Worm (Caenorhabditis elegans) whole organism, young adult: Measurements from ENCODE around the gene puf-6.

Source experiments
- B0035.1 ChIP-seq: sonication (generic microtip); optimal IDR thresholded peaks from 2 replicates; lab custom pipeline; 2016; ENCODE audit warnings: missing genetic modification characterization, mild to moderate bottlenecking, missing compliant biosample characterization, missing genotype, missing genetic modification reagents
- C17E4.6 ChIP-seq: fragments of 200-800 bp; sonication (Bioruptor generic); IDR thresholded peaks from 2 replicates; pipeline ENCODE4 v1.3.6; 2022; ENCODE audit warnings: missing genetic modification reagents, missing genetic modification characterization, missing compliant biosample characterization
- D2030.7 ChIP-seq: fragments of 200-800 bp; sonication (Bioruptor generic); IDR thresholded peaks from 2 replicates; pipeline ENCODE4 v1.3.6; 2022; ENCODE audit warnings: missing genetic modification reagents, missing genetic modification characterization, missing compliant biosample characterization
- F23B12.7 ChIP-seq: sonication (generic microtip); optimal IDR thresholded peaks from 2 replicates; lab custom pipeline; 2017; ENCODE audit warnings: missing genetic modification characterization, mild to moderate bottlenecking, missing compliant biosample characterization, antibody characterized with exemption, moderate library complexity; ENCODE audit not compliant: insufficient read depth
- F49E8.2 ChIP-seq: sonication (generic microtip); optimal IDR thresholded peaks from 3 replicates; lab custom pipeline; 2017; ENCODE audit warnings: missing genetic modification characterization, mild to moderate bottlenecking, missing compliant biosample characterization, antibody characterized with exemption, moderate library complexity; ENCODE audit not compliant: insufficient read depth
- F57A8.1 ChIP-seq: fragments of 200-800 bp; sonication (Bioruptor generic); optimal IDR thresholded peaks from 2 replicates; lab custom pipeline; 2018; ENCODE audit warnings: mild to moderate bottlenecking, missing genetic modification characterization, moderate library complexity, missing compliant biosample characterization
- F57C9.4 ChIP-seq: sonication (generic microtip); optimal IDR thresholded peaks from 2 replicates; lab custom pipeline; 2017; ENCODE audit warnings: mild to moderate bottlenecking, missing genetic modification characterization, missing compliant biosample characterization
- K12H6.12 ChIP-seq: fragments of 200-800 bp; sonication (Bioruptor generic); optimal IDR thresholded peaks from 2 replicates; lab custom pipeline; 2018; ENCODE audit warnings: mild to moderate bottlenecking, missing genetic modification characterization, missing compliant biosample characterization
- T26A5.8 ChIP-seq: sonication (generic microtip); optimal IDR thresholded peaks from 2 replicates; lab custom pipeline; 2016; ENCODE audit warnings: missing genetic modification characterization, missing compliant biosample characterization
- Y53F4B.3 ChIP-seq: fragments of 200-800 bp; sonication (Bioruptor generic); IDR thresholded peaks from 2 replicates; pipeline ENCODE4 v1.3.6; 2022; ENCODE audit warnings: missing genetic modification reagents, missing genetic modification characterization, missing compliant biosample characterization
- Y67H2A.10 ChIP-seq: fragments of 200-800 bp; sonication (Bioruptor generic); conservative IDR thresholded peaks from 2 replicates; pipeline ENCODE4 v1.3.6; 2022; ENCODE audit warnings: missing genetic modification reagents, missing genetic modification characterization, missing compliant biosample characterization
- ZK185.1 ChIP-seq: sonication (generic microtip); optimal IDR thresholded peaks from 2 replicates; lab custom pipeline; 2016; ENCODE audit warnings: mild to moderate bottlenecking, missing genetic modification characterization, missing compliant biosample characterization; ENCODE audit not compliant: poor library complexity, severe bottlenecking
- akir-1 ChIP-seq: fragments of 200-800 bp; sonication (Bioruptor generic); optimal IDR thresholded peaks from 2 replicates; lab custom pipeline; 2018; ENCODE audit warnings: mild to moderate bottlenecking, missing genetic modification characterization, moderate library complexity, missing compliant biosample characterization
- athp-1 ChIP-seq: sonication (generic microtip); optimal IDR thresholded peaks from 2 replicates; lab custom pipeline; 2017; ENCODE audit warnings: mild to moderate bottlenecking, missing genetic modification characterization, missing compliant biosample characterization
- attf-3 ChIP-seq: fragments of 200-800 bp; sonication (Bioruptor generic); conservative IDR thresholded peaks from 2 replicates; pipeline ENCODE4 v1.3.6; 2022; ENCODE audit warnings: missing genetic modification reagents, missing genetic modification characterization, missing compliant biosample characterization
- attf-5 ChIP-seq: fragments of 200-800 bp; sonication (Bioruptor generic); optimal IDR thresholded peaks from 2 replicates; lab custom pipeline; 2018; ENCODE audit warnings: mild to moderate bottlenecking, missing genetic modification characterization, missing compliant biosample characterization
- bed-2 ChIP-seq: fragments of 200-800 bp; sonication (Bioruptor generic); IDR thresholded peaks from 2 replicates; pipeline ENCODE4 v1.3.6; 2022; ENCODE audit warnings: missing genetic modification reagents, missing genetic modification characterization, missing compliant biosample characterization
- ccch-3 ChIP-seq: fragments of 200-800 bp; sonication (Bioruptor generic); optimal IDR thresholded peaks from 2 replicates; lab custom pipeline; 2018; ENCODE audit warnings: mild to moderate bottlenecking, missing genetic modification characterization, missing compliant biosample characterization
- cebp-1 ChIP-seq, 2 experiments: fragments of 200-800 bp in 1 of 2; sonication (Bioruptor generic) in 1 of 2; sonication (generic microtip) in 1 of 2; IDR thresholded peaks in 1 of 2; optimal IDR thresholded peaks in 1 of 2; 2 replicates each; pipeline versions ENCODE4 v1.3.6 to Lab custom; 2017 to 2022; ENCODE audit warnings: missing compliant biosample characterization in 2 of 2, missing genetic modification characterization in 2 of 2, mild to moderate bottlenecking in 1 of 2, missing genetic modification reagents in 1 of 2, moderate library complexity in 1 of 2
- ceh-100 ChIP-seq: fragments of 200-800 bp; sonication (Bioruptor generic); IDR thresholded peaks from 2 replicates; pipeline ENCODE4 v1.3.6; 2022; ENCODE audit warnings: missing genetic modification reagents, missing genetic modification characterization, missing compliant biosample characterization
- ceh-40 ChIP-seq: fragments of 200-800 bp; sonication (Bioruptor generic); IDR thresholded peaks from 2 replicates; pipeline ENCODE4 v1.3.6; 2022; ENCODE audit warnings: missing genetic modification characterization, missing compliant biosample characterization
- ceh-58 ChIP-seq: fragments of 200-800 bp; sonication (Bioruptor generic); IDR thresholded peaks from 2 replicates; pipeline ENCODE4 v1.3.6; 2022; ENCODE audit warnings: missing genetic modification characterization, missing compliant biosample characterization
- ceh-91 ChIP-seq: fragments of 200-800 bp; sonication (Bioruptor generic); IDR thresholded peaks from 2 replicates; pipeline ENCODE4 v1.3.6; 2022; ENCODE audit warnings: missing genetic modification reagents, missing genetic modification characterization, missing compliant biosample characterization
- die-1 ChIP-seq: sonication (generic microtip); optimal IDR thresholded peaks from 2 replicates; lab custom pipeline; 2016; ENCODE audit warnings: missing genotype, mild to moderate bottlenecking, missing genetic modification characterization, missing compliant biosample characterization
- dox-1 ChIP-seq: fragments of 200-800 bp; sonication (Bioruptor generic); IDR thresholded peaks from 2 replicates; pipeline ENCODE4 v1.3.6; 2022; ENCODE audit warnings: missing genetic modification reagents, missing genetic modification characterization, missing compliant biosample characterization
- ekl-4 ChIP-seq: fragments of 200-800 bp; sonication (Bioruptor generic); IDR thresholded peaks from 2 replicates; pipeline ENCODE4 v1.3.6; 2022; ENCODE audit warnings: missing genetic modification reagents, missing genetic modification characterization, missing compliant biosample characterization
- gei-17 ChIP-seq: fragments of 200-800 bp; sonication (Bioruptor generic); optimal IDR thresholded peaks from 2 replicates; lab custom pipeline; 2018; ENCODE audit warnings: mild to moderate bottlenecking, missing genetic modification characterization, missing compliant biosample characterization
- hmg-20 ChIP-seq: fragments of 200-800 bp; sonication (Bioruptor generic); IDR thresholded peaks from 2 replicates; pipeline ENCODE4 v1.3.6; 2022; ENCODE audit warnings: missing genetic modification reagents, missing genetic modification characterization, missing compliant biosample characterization
- lin-26 ChIP-seq: fragments of 200-800 bp; sonication (Bioruptor generic); IDR thresholded peaks from 2 replicates; pipeline ENCODE4 v1.3.6; 2022; ENCODE audit warnings: missing genetic modification reagents, missing genetic modification characterization, missing compliant biosample characterization
- lin-35 ChIP-seq, 3 experiments: fragments of 150-350 bp in 2 of 3; sonication (generic microtip) in 1 of 3; optimal IDR thresholded peaks; 2 replicates each; lab custom pipeline; 2014 to 2018; ENCODE audit warnings: missing biosample characterization in 3 of 3, missing genetic modification characterization in 3 of 3, missing genetic modification reagents in 3 of 3
- lin-54 ChIP-seq: fragments of 200-800 bp; sonication (Bioruptor generic); optimal IDR thresholded peaks from 2 replicates; lab custom pipeline; 2018; ENCODE audit warnings: mild to moderate bottlenecking, missing genetic modification characterization, missing compliant biosample characterization
- lir-1 ChIP-seq: fragments of 200-800 bp; sonication (Bioruptor generic); conservative IDR thresholded peaks from 2 replicates; pipeline ENCODE4 v1.3.6; 2022; ENCODE audit warnings: missing genetic modification reagents, missing genetic modification characterization, missing compliant biosample characterization
- lsy-27 ChIP-seq: sonication (generic microtip); optimal IDR thresholded peaks from 2 replicates; lab custom pipeline; 2017; ENCODE audit warnings: missing genetic modification characterization, mild to moderate bottlenecking, missing compliant biosample characterization, antibody characterized with exemption, missing genotype, borderline replicate concordance; ENCODE audit not compliant: insufficient read depth
- madf-10 ChIP-seq: sonication (generic microtip); optimal IDR thresholded peaks from 2 replicates; lab custom pipeline; 2016; ENCODE audit warnings: mild to moderate bottlenecking, missing genetic modification characterization, missing compliant biosample characterization
- mes-4 ChIP-seq: sonication (generic microtip); optimal IDR thresholded peaks from 2 replicates; lab custom pipeline; 2016; ENCODE audit warnings: missing genotype, missing genetic modification characterization, missing compliant biosample characterization
- mxl-1 ChIP-seq: sonication (generic microtip); optimal IDR thresholded peaks from 2 replicates; lab custom pipeline; 2016; ENCODE audit warnings: missing genetic modification characterization, missing compliant biosample characterization
- nfya-1 ChIP-seq: sonication (generic microtip); optimal IDR thresholded peaks from 2 replicates; lab custom pipeline; 2017; ENCODE audit warnings: antibody characterized with exemption, missing compliant biosample characterization, missing genetic modification characterization, borderline replicate concordance; ENCODE audit not compliant: insufficient read depth
- nhr-179 ChIP-seq: sonication (generic microtip); optimal IDR thresholded peaks from 2 replicates; lab custom pipeline; 2016; ENCODE audit warnings: mild to moderate bottlenecking, missing genetic modification characterization, missing compliant biosample characterization
- pha-4 ChIP-seq: fragments of 150-350 bp; sonication (generic microtip); optimal IDR thresholded peaks from 2 replicates; lab custom pipeline; 2014; ENCODE audit warnings: missing biosample characterization, missing genetic modification reagents, missing genetic modification characterization
- snpc-1.1 ChIP-seq: sonication (generic microtip); optimal IDR thresholded peaks from 2 replicates; lab custom pipeline; 2017; ENCODE audit warnings: missing genetic modification characterization, mild to moderate bottlenecking, missing compliant biosample characterization, antibody characterized with exemption, moderate library complexity, missing genotype, missing genetic modification reagents; ENCODE audit not compliant: insufficient read depth
- somi-1 ChIP-seq: fragments of 200-800 bp; sonication (Bioruptor generic); optimal IDR thresholded peaks from 2 replicates; lab custom pipeline; 2018; ENCODE audit warnings: mild to moderate bottlenecking, missing genetic modification characterization, missing compliant biosample characterization
- tbp1 ChIP-seq: fragments of 200-800 bp; sonication (Bioruptor generic); optimal IDR thresholded peaks from 2 replicates; lab custom pipeline; 2018; ENCODE audit warnings: mild to moderate bottlenecking, missing genetic modification characterization, missing compliant biosample characterization
- unc-130 ChIP-seq: sonication (generic microtip); optimal IDR thresholded peaks from 2 replicates; lab custom pipeline; 2016; ENCODE audit warnings: missing genetic modification reagents, missing genetic modification characterization, missing compliant biosample characterization
- ztf-6 ChIP-seq: fragments of 200-800 bp; sonication (Bioruptor generic); IDR thresholded peaks from 2 replicates; pipeline ENCODE4 v1.3.6; 2022; ENCODE audit warnings: missing genetic modification reagents, missing genetic modification characterization, missing compliant biosample characterization

The puf-6 gene

DNA sequence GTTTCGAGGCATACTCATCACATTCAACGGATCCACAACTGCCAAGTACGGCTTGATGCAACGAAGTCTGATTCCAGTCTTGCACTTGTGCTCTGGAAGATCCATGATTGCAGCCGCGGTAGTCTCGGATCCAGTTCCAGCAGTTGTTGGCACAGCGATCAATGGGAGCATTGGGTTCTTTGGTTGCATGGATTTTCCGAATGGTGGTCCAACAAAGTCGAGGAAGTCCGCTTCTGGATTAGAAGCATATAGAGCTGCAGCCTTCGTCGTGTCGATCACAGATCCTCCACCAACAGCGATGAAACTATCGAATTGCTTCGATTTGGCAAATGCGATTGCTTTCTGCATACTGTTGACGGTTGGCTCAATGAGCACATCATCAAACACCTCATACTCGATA, 47.9 kb downstream of the puf-6 start (continued):
- TF ChIP-seq snpc-1.1 (tag; lab: Kevin White, UChicago) = no peak
- TF ChIP-seq gei-17 (GFP tag; lab: Kevin White, UChicago) = no peak

DNA sequence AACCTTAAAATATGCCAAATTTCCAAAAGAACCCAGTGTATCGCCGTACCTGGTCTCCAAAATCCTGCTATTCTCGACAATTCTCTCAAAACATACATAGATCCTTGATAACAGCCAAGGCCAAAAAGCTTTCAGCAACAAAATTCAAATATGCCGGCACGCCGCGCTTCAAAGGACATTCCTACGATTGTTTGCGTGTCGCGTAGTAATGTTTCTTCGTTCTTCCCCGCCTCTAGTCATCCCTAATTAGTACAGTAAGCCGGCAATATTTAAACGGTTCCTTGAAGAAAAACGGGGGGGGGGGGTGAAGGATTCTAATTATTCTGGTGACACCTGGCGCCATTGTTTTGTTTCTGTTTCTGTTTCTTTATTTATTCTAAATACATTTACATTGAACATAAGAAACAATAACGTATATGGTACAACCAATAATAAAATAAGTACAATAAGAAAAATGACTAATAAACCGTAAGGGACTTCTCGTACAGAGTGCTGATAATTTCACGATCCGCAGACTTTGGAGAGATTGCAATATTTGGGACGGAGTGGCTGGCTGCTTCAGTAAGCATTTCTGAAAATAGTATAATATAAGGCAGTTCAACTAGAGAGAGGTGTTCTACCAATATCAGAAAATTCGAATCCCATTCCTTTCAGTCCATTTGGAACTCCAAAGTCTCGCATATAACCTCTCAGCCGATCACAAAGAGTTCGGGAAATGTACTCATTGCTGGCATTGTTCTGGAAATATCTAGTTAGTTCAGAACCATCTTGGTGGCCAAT, 49.0 kb downstream of the puf-6 start:
- TF ChIP-seq die-1 (no peak), ceh-100 (GFP tag; lab: Robert Waterston, UW) (no peak), lir-1 (GFP tag; lab: Robert Waterston, UW) (no peak), attf-5 (GFP tag; lab: Kevin White, UChicago) (peak; percentile 13), ZK185.1 (peak; percentile 48), F57C9.4 (tag; lab: Kevin White, UChicago) (no peak), ztf-6 (GFP tag; lab: Robert Waterston, UW) (no peak), C17E4.6 (GFP tag; lab: Robert Waterston, UW) (no peak), bed-2 (GFP tag; lab: Robert Waterston, UW) (no peak), F49E8.2 (no peak), somi-1 (GFP tag; lab: Kevin White, UChicago) (no peak), F57A8.1 (GFP tag; lab: Kevin White, UChicago) (no peak), pha-4 (tag; lab: Kevin White, UChicago) (no peak), nhr-179 (tag; lab: Kevin White, UChicago) (no peak), K12H6.12 (tag; lab: Kevin White, UChicago) (no peak), madf-10 (tag; lab: Kevin White, UChicago) (peak; percentile 73), lin-54 (GFP tag; lab: Kevin White, UChicago) (peak; percentile 21), ceh-91 (GFP tag; lab: Robert Waterston, UW) (no peak), athp-1 (tag; lab: Kevin White, UChicago) (peak; percentile 43), ccch-3 (no peak), mes-4 (no peak), cebp-1 (GFP tag; IDR thresholded peaks at IDR 0.05; lab: Robert Waterston, UW) (no peak), cebp-1 (tag; optimal IDR thresholded peaks at IDR 0.05; lab: Kevin White, UChicago) (peak; percentile 58), attf-3 (GFP tag; lab: Robert Waterston, UW) (no peak), lin-35 (GFP tag; optimal IDR thresholded peaks at IDR 0.05; lab: Kevin White, UChicago) (no peak), B0035.1 (tag; lab: Kevin White, UChicago) (peak; percentile 49), F23B12.7 (tag; lab: Kevin White, UChicago) (no peak), mxl-1 (tag; lab: Kevin White, UChicago) (no peak), ekl-4 (GFP tag; lab: Robert Waterston, UW) (peak; percentile 71), ceh-58 (no peak), unc-130 (no peak), lsy-27 (no peak), hmg-20 (GFP tag; lab: Robert Waterston, UW) (no peak; the same call in 1 of the 2 replicates), Y53F4B.3 (GFP tag; lab: Robert Waterston, UW) (no peak), Y67H2A.10 (GFP tag; lab: Robert Waterston, UW) (no peak), tbp1 (GFP tag; lab: Kevin White, UChicago) (peak; percentile 54), akir-1 (GFP tag; lab: Kevin White, UChicago) (no peak), dox-1 (GFP tag; lab: Robert Waterston, UW) (0 out of 2 replicates have a peak, but pooled peaks have one; percentile 41), ceh-40 (GFP tag; lab: Robert Waterston, UW) (no peak), D2030.7 (GFP tag; lab: Robert Waterston, UW) (no peak), T26A5.8 (tag; lab: Kevin White, UChicago) (no peak), nfya-1 (tag; lab: Kevin White, UChicago) (no peak), lin-26 (GFP tag; lab: Robert Waterston, UW) (peak; percentile 47; the same call in 1 of the 2 replicates)
